Fruit fly (Drosophila melanogaster) whole organism, pupa: ENCODE data around the gene CG12531.

Experiments used
- CG10348 ChIP-seq: fragments of 200-800 bp; sonication (Bioruptor generic); IDR thresholded peaks from 2 replicates; pipeline ENCODE4 v1.3.6; 2022; ENCODE audit warnings: missing biosample characterization, missing genetic modification characterization
- CG12605 ChIP-seq: fragments of 200-800 bp; sonication (Bioruptor generic); IDR thresholded peaks from 2 replicates; pipeline ENCODE4 v1.3.6; 2022; ENCODE audit warnings: missing biosample characterization, missing genetic modification characterization
- CG13204 ChIP-seq: fragments of 200-800 bp; sonication (Bioruptor generic); optimal IDR thresholded peaks from 2 replicates; lab custom pipeline; 2018; ENCODE audit warnings: missing biosample characterization, mild to moderate bottlenecking, missing genetic modification characterization, moderate library complexity
- CG14655 ChIP-seq: fragments of 200-800 bp; sonication (Bioruptor generic); optimal IDR thresholded peaks from 3 replicates; lab custom pipeline; 2017; ENCODE audit warnings: mild to moderate bottlenecking, missing biosample characterization, missing genetic modification reagents, missing genetic modification characterization
- CG15710 ChIP-seq: fragments of 200-800 bp; sonication (Bioruptor generic); optimal IDR thresholded peaks from 2 replicates; lab custom pipeline; 2018; ENCODE audit warnings: missing biosample characterization, mild to moderate bottlenecking, missing genetic modification characterization, moderate library complexity
- CG17806 ChIP-seq: fragments of 200-800 bp; sonication (Bioruptor generic); optimal IDR thresholded peaks from 2 replicates; lab custom pipeline; 2018; ENCODE audit warnings: missing biosample characterization, mild to moderate bottlenecking, missing genetic modification characterization, moderate library complexity
- CG32121 ChIP-seq: fragments of 200-800 bp; sonication (Bioruptor generic); IDR thresholded peaks from 2 replicates; pipeline ENCODE4 v1.3.6; 2022; ENCODE audit warnings: missing biosample characterization, missing genetic modification characterization
- CG34367 ChIP-seq: fragments of 200-800 bp; sonication (Bioruptor generic); optimal IDR thresholded peaks from 2 replicates; lab custom pipeline; 2018; ENCODE audit warnings: missing biosample characterization, mild to moderate bottlenecking, missing genetic modification characterization
- CG4496 ChIP-seq: fragments of 200-800 bp; sonication (Bioruptor generic); IDR thresholded peaks from 3 replicates; pipeline ENCODE4 v1.3.6; 2022; ENCODE audit warnings: missing biosample characterization, missing genetic modification characterization
- CG8159 ChIP-seq: fragments of 200-800 bp; sonication (Bioruptor generic); optimal IDR thresholded peaks from 3 replicates; lab custom pipeline; 2018; ENCODE audit warnings: missing biosample characterization, mild to moderate bottlenecking, missing genetic modification characterization, moderate library complexity
- CG8301 ChIP-seq: fragments of 200-800 bp; sonication (Bioruptor generic); optimal IDR thresholded peaks from 2 replicates; lab custom pipeline; 2018; ENCODE audit warnings: missing biosample characterization, mild to moderate bottlenecking, missing genetic modification characterization
- CG9948 ChIP-seq: fragments of 200-800 bp; sonication (Bioruptor generic); optimal IDR thresholded peaks from 2 replicates; lab custom pipeline; 2018; ENCODE audit warnings: missing biosample characterization, mild to moderate bottlenecking, missing genetic modification characterization, moderate library complexity
- D1 ChIP-seq: fragments of 200-800 bp; sonication (Bioruptor generic); optimal IDR thresholded peaks from 2 replicates; lab custom pipeline; 2018; ENCODE audit warnings: missing biosample characterization, mild to moderate bottlenecking, missing genetic modification characterization, moderate library complexity
- EcR ChIP-seq: fragments of 200-800 bp; sonication (Bioruptor generic); optimal IDR thresholded peaks from 3 replicates; lab custom pipeline; 2019; ENCODE audit warnings: missing biosample characterization, missing genetic modification characterization, mild to moderate bottlenecking, moderate library complexity, missing genetic modification reagents
- Ets98B ChIP-seq: fragments of 200-800 bp; sonication (Bioruptor generic); IDR thresholded peaks from 2 replicates; pipeline ENCODE4 v1.3.6; 2022; ENCODE audit warnings: missing biosample characterization, missing genetic modification characterization
- Pif1A ChIP-seq: fragments of 200-800 bp; sonication (Bioruptor generic); optimal IDR thresholded peaks from 3 replicates; lab custom pipeline; 2016; ENCODE audit warnings: missing biosample characterization, missing genetic modification characterization
- Pif1B ChIP-seq: fragments of 200-800 bp; sonication (Bioruptor generic); optimal IDR thresholded peaks from 3 replicates; lab custom pipeline; 2016; ENCODE audit warnings: missing biosample characterization, missing genetic modification characterization
- Snoo ChIP-seq: fragments of 200-800 bp; sonication (Bioruptor generic); optimal IDR thresholded peaks from 3 replicates; lab custom pipeline; 2017; ENCODE audit warnings: missing biosample characterization, mild to moderate bottlenecking, missing genetic modification characterization, inconsistent platforms
- fd96Ca ChIP-seq: fragments of 200-800 bp; sonication (Bioruptor generic); IDR thresholded peaks from 3 replicates; pipeline ENCODE4 v1.3.6; 2022; ENCODE audit warnings: missing biosample characterization, missing genetic modification characterization
- gl ChIP-seq: fragments of 200-800 bp; sonication (Bioruptor generic); optimal IDR thresholded peaks from 2 replicates; lab custom pipeline; 2018; ENCODE audit warnings: missing biosample characterization, mild to moderate bottlenecking, missing genetic modification characterization
- rn ChIP-seq: fragments of 200-800 bp; sonication (Bioruptor generic); IDR thresholded peaks from 2 replicates; pipeline ENCODE4 v1.3.6; 2022; ENCODE audit warnings: missing biosample characterization, missing genetic modification characterization

The CG12531 gene

dm6 chrX:19730844-19731243, 12.1 kb downstream of the CG12531 start, which contains the start of gene AP-1-2beta:
Gene AP-1-2beta (plus strand): TSS chrX:19731004.
- TF ChIP-seq CG15710 (tag; lab: Kevin White, UChicago) (no peak), CG8301 (tag; lab: Kevin White, UChicago) (no peak), Ets98B (GFP tag; lab: Robert Waterston, UW) (no peak), CG14655 (no peak), Pif1A (no peak), CG4496 (GFP tag; lab: Robert Waterston, UW) (no peak), CG17806 (tag; lab: Kevin White, UChicago) (no peak), CG32121 (no peak), rn (GFP tag; lab: Robert Waterston, UW) (no peak), CG8159 (tag; lab: Kevin White, UChicago) (no peak), CG13204 (no peak), D1 (tag; lab: Kevin White, UChicago) (no peak), fd96Ca (GFP tag; lab: Robert Waterston, UW) (no peak), CG34367 (tag; lab: Kevin White, UChicago) (no peak), gl (no peak), Snoo (tag; lab: Kevin White, UChicago) (no peak), CG10348 (no peak), EcR (no peak), CG9948 (tag; lab: Kevin White, UChicago) (no peak), Pif1B (no peak)

dm6 chrX:19735270-19735669, 16.5 kb downstream of the CG12531 start, which contains the start of gene CG14234:
Gene CG14234 (plus strand): TSS chrX:19735570.
- TF ChIP-seq CG4496 (GFP tag; lab: Robert Waterston, UW): no peak
- no peak for TF ChIP-seq CG8159 (tag; lab: Kevin White, UChicago)
- no peak for TF ChIP-seq CG34367 (tag; lab: Kevin White, UChicago)
- no peak for TF ChIP-seq CG10348
- no peak for TF ChIP-seq EcR
- TF ChIP-seq D1 (tag; lab: Kevin White, UChicago): no peak
- TF ChIP-seq CG17806 (tag; lab: Kevin White, UChicago): no peak
- TF ChIP-seq Snoo (tag; lab: Kevin White, UChicago): no peak
- no peak for TF ChIP-seq CG15710 (tag; lab: Kevin White, UChicago)
- TF ChIP-seq CG12605 (GFP tag; lab: Robert Waterston, UW): no peak
- TF ChIP-seq fd96Ca (GFP tag; lab: Robert Waterston, UW): no peak

DNA sequence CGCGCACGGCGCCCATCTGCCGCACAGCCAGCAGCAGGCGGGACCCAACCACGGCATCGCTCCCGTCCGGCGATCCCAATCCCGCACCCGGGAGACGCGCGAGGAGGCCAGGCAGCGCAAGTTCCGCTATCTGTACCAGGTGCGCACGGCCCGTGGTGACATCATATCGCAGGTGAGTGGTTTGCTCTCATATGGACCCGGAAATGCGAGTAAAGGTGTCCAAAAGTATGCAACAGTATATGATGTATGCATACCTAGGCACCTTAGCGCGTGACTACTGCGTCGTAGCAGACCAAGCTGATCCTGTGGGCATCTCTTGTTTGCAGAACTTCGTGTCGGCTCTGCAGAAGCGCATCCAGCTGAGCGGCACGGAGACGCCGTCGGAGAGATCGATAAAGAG, 19.1 kb downstream of the CG12531 start:
- TF ChIP-seq Pif1B: no peak
- TF ChIP-seq Ets98B (GFP tag; lab: Robert Waterston, UW): no peak
- TF ChIP-seq CG14655: no peak
- TF ChIP-seq CG15710 (tag; lab: Kevin White, UChicago): no peak
- no peak for TF ChIP-seq rn (GFP tag; lab: Robert Waterston, UW)
- no peak for TF ChIP-seq fd96Ca (GFP tag; lab: Robert Waterston, UW)
- TF ChIP-seq CG8159 (tag; lab: Kevin White, UChicago): no peak
- TF ChIP-seq CG10348: no peak
- TF ChIP-seq CG32121: no peak
- TF ChIP-seq CG4496 (GFP tag; lab: Robert Waterston, UW): no peak
- TF ChIP-seq CG8301 (tag; lab: Kevin White, UChicago): no peak
- TF ChIP-seq CG9948 (tag; lab: Kevin White, UChicago): no peak

DNA sequence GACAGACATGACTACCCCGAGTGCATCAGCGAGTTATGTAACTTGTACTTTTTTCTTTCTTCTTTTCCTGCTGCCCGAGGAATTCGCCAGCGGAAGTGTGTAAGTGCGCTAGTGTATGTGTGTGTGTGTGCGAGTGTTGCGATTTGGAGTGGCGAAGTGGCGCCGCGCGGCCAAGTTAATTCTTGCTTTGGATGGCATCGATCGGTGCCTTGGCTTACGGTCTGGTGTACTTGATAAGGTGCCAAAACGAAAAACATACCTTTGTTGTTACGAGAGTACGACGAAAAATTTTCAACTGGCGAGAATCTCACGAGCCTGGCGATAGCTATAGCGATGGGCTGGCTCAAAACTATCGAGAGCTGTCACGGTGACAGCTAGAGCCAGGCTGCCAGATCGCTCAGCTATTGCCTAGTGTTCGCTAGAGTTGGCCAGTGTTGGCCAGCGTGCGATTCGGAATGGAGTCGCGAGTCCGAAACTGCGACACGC, 25.3 kb downstream of the CG12531 start, which contains the start of the genes CG18809, COX6B, CG33932 and Rpp20:
TSS of gene CG18809 (minus strand) at position 333 of the 486 bp plus-strand sequence.
TSS of gene COX6B (minus strand) at position 333 of the 486 bp plus-strand sequence.
TSS of gene CG33932 (plus strand) at position 429 of the 486 bp plus-strand sequence.
TSS of gene Rpp20 (plus strand) at position 429 of the 486 bp plus-strand sequence.
- peak; percentile 25 for TF ChIP-seq CG8159 (tag; lab: Kevin White, UChicago)
- no peak for TF ChIP-seq CG13204
- no peak for TF ChIP-seq CG8301 (tag; lab: Kevin White, UChicago)
- peak; percentile 22 for TF ChIP-seq EcR
- TF ChIP-seq fd96Ca (GFP tag; lab: Robert Waterston, UW): peak; percentile 68
- peak; percentile 11 for TF ChIP-seq CG17806 (tag; lab: Kevin White, UChicago)
- no peak for TF ChIP-seq CG34367 (tag; lab: Kevin White, UChicago)
- TF ChIP-seq CG15710 (tag; lab: Kevin White, UChicago): peak; percentile 25
- TF ChIP-seq CG12605 (GFP tag; lab: Robert Waterston, UW): peak; percentile 38; the same call in 1 of the 2 replicates
- TF ChIP-seq Snoo (tag; lab: Kevin White, UChicago): peak; percentile 37
- no peak for TF ChIP-seq Pif1B
- no peak for TF ChIP-seq rn (GFP tag; lab: Robert Waterston, UW)
- no peak for TF ChIP-seq CG10348
- peak; percentile 46; the same call in 1 of the 2 replicates for TF ChIP-seq Ets98B (GFP tag; lab: Robert Waterston, UW)
- TF ChIP-seq gl: peak; percentile 7
- TF ChIP-seq CG9948 (tag; lab: Kevin White, UChicago): no peak
- no peak for TF ChIP-seq D1 (tag; lab: Kevin White, UChicago)
- peak; percentile 21; the same call in 1 of the 3 replicates for TF ChIP-seq CG4496 (GFP tag; lab: Robert Waterston, UW)
- TF ChIP-seq CG14655: no peak
- TF ChIP-seq Pif1A: no peak
- no peak for TF ChIP-seq CG32121

DNA sequence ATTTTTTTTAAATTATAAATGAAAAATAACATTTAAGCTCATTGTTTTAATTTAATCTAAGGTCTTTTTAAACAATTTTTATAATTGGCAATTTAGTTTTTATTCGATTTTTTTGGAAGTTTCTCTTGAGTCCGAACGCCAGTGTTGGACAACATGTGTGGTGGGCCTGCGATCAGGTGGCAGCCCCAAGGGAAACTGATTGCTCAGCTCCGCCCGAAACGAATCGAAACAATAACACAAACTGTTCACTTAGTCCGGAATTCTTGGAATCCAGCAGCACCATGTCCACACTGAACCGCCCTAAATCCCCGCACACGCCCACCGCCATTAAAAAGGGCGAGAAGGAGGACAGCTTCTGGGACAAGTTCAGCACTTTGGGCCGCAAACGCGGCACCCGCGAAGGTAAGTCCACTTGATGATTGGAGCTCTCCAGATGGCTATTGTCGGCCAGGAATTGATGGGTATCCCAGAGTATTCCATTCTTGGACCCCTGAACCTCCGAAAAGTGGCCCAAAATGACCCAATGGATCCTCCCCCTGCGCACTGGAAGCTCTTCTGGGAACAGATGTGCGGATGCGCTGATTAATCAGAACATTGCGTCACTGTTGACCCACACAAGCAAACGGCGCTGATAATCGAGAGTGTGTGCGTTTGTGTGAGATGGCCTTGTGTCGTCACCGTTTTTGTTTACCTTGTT, 27.3 kb downstream of the CG12531 start, which contains the start of gene parvin:
TSS of gene parvin (plus strand) at position 134 of the 697 bp plus-strand sequence.
- TF ChIP-seq CG34367 (tag; lab: Kevin White, UChicago) (no peak), Snoo (tag; lab: Kevin White, UChicago) (no peak), Ets98B (GFP tag; lab: Robert Waterston, UW) (no peak), D1 (tag; lab: Kevin White, UChicago) (no peak), Pif1A (no peak), CG10348 (no peak), gl (no peak), CG12605 (GFP tag; lab: Robert Waterston, UW) (no peak; the same call in 1 of the 2 replicates), CG8301 (tag; lab: Kevin White, UChicago) (no peak), CG4496 (GFP tag; lab: Robert Waterston, UW) (no peak), CG13204 (no peak), CG17806 (tag; lab: Kevin White, UChicago) (no peak), CG14655 (no peak), CG15710 (tag; lab: Kevin White, UChicago) (no peak), fd96Ca (GFP tag; lab: Robert Waterston, UW) (no peak), CG9948 (tag; lab: Kevin White, UChicago) (no peak), EcR (no peak), CG32121 (no peak), Pif1B (no peak)
